Fruit fly (Drosophila melanogaster) whole organism, embryonic: ENCODE measurements around the gene AIMP2.

Experiments
- Ada2b ChIP-seq: fragments of 200-800 bp; sonication (Bioruptor generic); IDR thresholded peaks from 2 replicates; pipeline ENCODE4 v1.3.6; 2022; ENCODE audit warnings: missing biosample characterization, missing genetic modification characterization
- Atf-2 ChIP-seq: fragments of 200-800 bp; sonication (Bioruptor generic); optimal IDR thresholded peaks from 2 replicates; lab custom pipeline; 2016; ENCODE audit warnings: missing biosample characterization, missing genetic modification characterization
- Bteb2 ChIP-seq: fragments of 200-800 bp; sonication (Bioruptor generic); optimal IDR thresholded peaks from 2 replicates; lab custom pipeline; 2016; ENCODE audit warnings: missing biosample characterization, missing genetic modification characterization
- CG10565 ChIP-seq: fragments of 200-800 bp; sonication (Bioruptor generic); optimal IDR thresholded peaks from 3 replicates; lab custom pipeline; 2016; ENCODE audit warnings: missing biosample characterization, mild to moderate bottlenecking, missing genetic modification characterization
- CG10979 ChIP-seq: fragments of 200-800 bp; sonication (Bioruptor generic); optimal IDR thresholded peaks from 2 replicates; lab custom pipeline; 2018; ENCODE audit warnings: missing biosample characterization, mild to moderate bottlenecking, missing genetic modification characterization, moderate library complexity
- CG12391 ChIP-seq: fragments of 200-800 bp; sonication (Bioruptor generic); optimal IDR thresholded peaks from 3 replicates; lab custom pipeline; 2018; ENCODE audit warnings: missing biosample characterization, mild to moderate bottlenecking, missing genetic modification characterization, moderate library complexity
- CG13296 ChIP-seq: fragments of 200-800 bp; sonication (Bioruptor generic); optimal IDR thresholded peaks from 3 replicates; lab custom pipeline; 2018; ENCODE audit warnings: missing biosample characterization, mild to moderate bottlenecking, missing genetic modification characterization
- CG16863 ChIP-seq: fragments of 200-800 bp; sonication (Bioruptor generic); optimal IDR thresholded peaks from 3 replicates; lab custom pipeline; 2016; ENCODE audit warnings: missing biosample characterization, missing genetic modification characterization
- CG17385 ChIP-seq: fragments of 200-800 bp; sonication (Bioruptor generic); optimal IDR thresholded peaks from 3 replicates; lab custom pipeline; 2018; ENCODE audit warnings: missing biosample characterization, mild to moderate bottlenecking, missing genetic modification characterization
- CG1792 ChIP-seq: fragments of 200-800 bp; sonication (Bioruptor generic); optimal IDR thresholded peaks from 2 replicates; lab custom pipeline; 2016; ENCODE audit warnings: missing biosample characterization, missing genetic modification characterization
- CG18619 ChIP-seq: fragments of 200-800 bp; sonication (Bioruptor generic); optimal IDR thresholded peaks from 3 replicates; lab custom pipeline; 2017; ENCODE audit warnings: missing biosample characterization, mild to moderate bottlenecking, missing genetic modification characterization
- CG2678 ChIP-seq: fragments of 200-800 bp; sonication (Bioruptor generic); optimal IDR thresholded peaks from 3 replicates; lab custom pipeline; 2019; ENCODE audit warnings: missing biosample characterization, mild to moderate bottlenecking, missing genetic modification characterization, moderate library complexity
- CG2875 ChIP-seq: fragments of 200-800 bp; sonication (Bioruptor generic); optimal IDR thresholded peaks from 2 replicates; lab custom pipeline; 2017; ENCODE audit warnings: missing biosample characterization, mild to moderate bottlenecking, missing genetic modification characterization, missing genetic modification reagents
- CG2889 ChIP-seq: fragments of 200-800 bp; sonication (Bioruptor generic); IDR thresholded peaks from 3 replicates; pipeline ENCODE4 v1.3.6; 2022; ENCODE audit warnings: missing biosample characterization, missing genetic modification characterization
- CG3281 ChIP-seq: fragments of 200-800 bp; sonication (Bioruptor generic); optimal IDR thresholded peaks from 3 replicates; lab custom pipeline; 2017; ENCODE audit warnings: missing biosample characterization, mild to moderate bottlenecking, missing genetic modification characterization
- CG33557 ChIP-seq: fragments of 200-800 bp; sonication (Bioruptor generic); optimal IDR thresholded peaks from 2 replicates; lab custom pipeline; 2019; ENCODE audit warnings: missing biosample characterization, mild to moderate bottlenecking, missing genetic modification characterization, moderate library complexity
- CG3407 ChIP-seq: fragments of 200-800 bp; sonication (Bioruptor generic); optimal IDR thresholded peaks from 2 replicates; lab custom pipeline; 2018; ENCODE audit warnings: missing biosample characterization, mild to moderate bottlenecking, missing genetic modification characterization
- CG34422 ChIP-seq: fragments of 200-800 bp; sonication (Bioruptor generic); IDR thresholded peaks from 3 replicates; pipeline ENCODE4 v1.3.6; 2022; ENCODE audit warnings: missing biosample characterization, missing genetic modification characterization
- CG4424 ChIP-seq: fragments of 200-800 bp; sonication (Bioruptor generic); optimal IDR thresholded peaks from 3 replicates; lab custom pipeline; 2016; ENCODE audit warnings: missing biosample characterization, missing genetic modification characterization
- CG6683 ChIP-seq: fragments of 200-800 bp; sonication (Bioruptor generic); optimal IDR thresholded peaks from 2 replicates; lab custom pipeline; 2017; ENCODE audit warnings: missing biosample characterization, mild to moderate bottlenecking, missing genetic modification characterization, missing genetic modification reagents
- CG7271 ChIP-seq: fragments of 200-800 bp; sonication (Bioruptor generic); optimal IDR thresholded peaks from 2 replicates; lab custom pipeline; 2018; ENCODE audit warnings: missing biosample characterization, mild to moderate bottlenecking, missing genetic modification characterization, moderate library complexity
- CG7357 ChIP-seq: fragments of 200-800 bp; sonication (Bioruptor generic); IDR thresholded peaks from 3 replicates; pipeline ENCODE4 v1.3.6; 2022; ENCODE audit warnings: missing biosample characterization, missing genetic modification characterization
- CG9817 ChIP-seq: fragments of 200-800 bp; sonication (Bioruptor generic); optimal IDR thresholded peaks from 2 replicates; lab custom pipeline; 2018; ENCODE audit warnings: missing biosample characterization, mild to moderate bottlenecking, missing genetic modification characterization, moderate library complexity
- Dip2 ChIP-seq: fragments of 200-800 bp; sonication (Bioruptor generic); IDR thresholded peaks from 2 replicates; pipeline ENCODE4 v1.3.6; 2022; ENCODE audit warnings: missing biosample characterization, missing genetic modification characterization
- E2f1 ChIP-seq: fragments of 200-800 bp; sonication (Bioruptor generic); IDR thresholded peaks from 2 replicates; pipeline ENCODE4 v1.3.6; 2022; ENCODE audit warnings: missing biosample characterization, missing genetic modification characterization
- Hmr ChIP-seq: fragments of 200-800 bp; sonication (Bioruptor generic); optimal IDR thresholded peaks from 3 replicates; lab custom pipeline; 2017; ENCODE audit warnings: mild to moderate bottlenecking, missing biosample characterization, missing genetic modification reagents, missing genetic modification characterization
- Lpt ChIP-seq: fragments of >200 bp; optimal IDR thresholded peaks from 2 replicates; lab custom pipeline; 2018; ENCODE audit warnings: missing biosample characterization, missing genetic modification characterization
- Med ChIP-seq: fragments of 200-800 bp; sonication (Bioruptor generic); peaks from one replicate; lab custom pipeline; 2016; ENCODE audit warnings: missing biosample characterization, missing genetic modification characterization, mild to moderate bottlenecking, inconsistent platforms, moderate library complexity
- NfI ChIP-seq: fragments of 200-800 bp; sonication (Bioruptor generic); optimal IDR thresholded peaks from 3 replicates; lab custom pipeline; 2018; ENCODE audit warnings: missing biosample characterization, mild to moderate bottlenecking, missing genetic modification characterization, moderate library complexity
- TFAM ChIP-seq: fragments of 200-800 bp; sonication (Bioruptor generic); optimal IDR thresholded peaks from 2 replicates; lab custom pipeline; 2017; ENCODE audit warnings: missing biosample characterization, missing genetic modification characterization, inconsistent platforms
- Vsx1 ChIP-seq: fragments of 200-800 bp; sonication (Bioruptor generic); optimal IDR thresholded peaks from 2 replicates; lab custom pipeline; 2017; ENCODE audit warnings: missing biosample characterization, mild to moderate bottlenecking, missing genetic modification characterization, missing genetic modification reagents
- abd-A ChIP-seq: fragments of 200-800 bp; sonication (Bioruptor generic); optimal IDR thresholded peaks from 3 replicates; lab custom pipeline; 2019; ENCODE audit warnings: missing biosample characterization, mild to moderate bottlenecking, missing genetic modification characterization, moderate library complexity
- crol ChIP-seq: fragments of 200-800 bp; sonication (Bioruptor generic); IDR thresholded peaks from 2 replicates; pipeline ENCODE4 v1.3.6; 2022; ENCODE audit warnings: missing biosample characterization, missing genetic modification characterization
- disco-r ChIP-seq: fragments of 200-800 bp; sonication (Bioruptor generic); optimal IDR thresholded peaks from 2 replicates; lab custom pipeline; 2016; ENCODE audit warnings: missing biosample characterization, missing genetic modification characterization
- en ChIP-seq: fragments of 200-800 bp; sonication (Bioruptor generic); optimal IDR thresholded peaks from 2 replicates; lab custom pipeline; 2016; ENCODE audit warnings: missing biosample characterization, missing genetic modification characterization
- ewg ChIP-seq: fragments of 200-800 bp; sonication (Bioruptor generic); optimal IDR thresholded peaks from 3 replicates; lab custom pipeline; 2017; ENCODE audit warnings: mild to moderate bottlenecking, missing biosample characterization, missing genetic modification reagents, missing genetic modification characterization
- eyg ChIP-seq: fragments of 200-800 bp; sonication (Bioruptor generic); optimal IDR thresholded peaks from 3 replicates; lab custom pipeline; 2016; ENCODE audit warnings: missing biosample characterization, missing genetic modification characterization
- klu ChIP-seq: fragments of 200-800 bp; sonication (Bioruptor generic); IDR thresholded peaks from 2 replicates; pipeline ENCODE4 v1.3.6; 2022; ENCODE audit warnings: missing biosample characterization, missing genetic modification characterization
- lola ChIP-seq, 3 experiments: fragments of >200 bp in 2 of 3; fragments of 200-800 bp in 1 of 3; sonication (Bioruptor generic) in 1 of 3; optimal IDR thresholded peaks; 2 replicates each; lab custom pipeline; 2017 to 2019; ENCODE audit warnings: missing biosample characterization in 3 of 3, missing genetic modification characterization in 3 of 3, mild to moderate bottlenecking in 1 of 3, moderate library complexity in 1 of 3
- luna ChIP-seq: fragments of 200-800 bp; sonication (Bioruptor generic); optimal IDR thresholded peaks from 2 replicates; lab custom pipeline; 2016; ENCODE audit warnings: missing biosample characterization, missing genetic modification characterization
- nerfin-1 ChIP-seq: fragments of 200-800 bp; sonication (Bioruptor generic); optimal IDR thresholded peaks from 3 replicates; lab custom pipeline; 2019; ENCODE audit warnings: missing biosample characterization, mild to moderate bottlenecking, missing genetic modification characterization, moderate library complexity
- nerfin-2 ChIP-seq: fragments of 200-800 bp; sonication (Bioruptor generic); IDR thresholded peaks from 2 replicates; pipeline ENCODE4 v1.3.6; 2022; ENCODE audit warnings: missing biosample characterization, missing genetic modification characterization; ENCODE audit not compliant: partially characterized antibody
- nmo ChIP-seq: fragments of 200-800 bp; sonication (Bioruptor generic); optimal IDR thresholded peaks from 2 replicates; lab custom pipeline; 2018; ENCODE audit warnings: missing biosample characterization, mild to moderate bottlenecking, missing genetic modification characterization, moderate library complexity
- org-1 ChIP-seq: fragments of 200-800 bp; sonication (Bioruptor generic); optimal IDR thresholded peaks from 2 replicates; lab custom pipeline; 2017; ENCODE audit warnings: missing biosample characterization, missing genetic modification characterization
- prd ChIP-seq, 3 experiments: fragments of >200 bp in 2 of 3; fragments of 200-800 bp in 1 of 3; sonication (Bioruptor generic) in 1 of 3; optimal IDR thresholded peaks in 2 of 3; IDR thresholded peaks in 1 of 3; 2 replicates in 2 of 3; 3 replicates in 1 of 3; pipeline versions ENCODE4 v1.3.6 to Lab custom; 2017 to 2022; ENCODE audit warnings: missing biosample characterization in 1 of 3, missing genetic modification characterization in 1 of 3
- row ChIP-seq: fragments of 200-800 bp; sonication (Bioruptor generic); IDR thresholded peaks from 3 replicates; pipeline ENCODE4 v1.3.6; 2022; ENCODE audit warnings: missing biosample characterization, missing genetic modification characterization
- tx ChIP-seq: fragments of 200-800 bp; sonication (Bioruptor generic); optimal IDR thresholded peaks from 2 replicates; lab custom pipeline; 2016; ENCODE audit warnings: missing biosample characterization, missing genetic modification characterization
- wdn ChIP-seq: fragments of 200-800 bp; sonication (Bioruptor generic); IDR thresholded peaks from 2 replicates; pipeline ENCODE4 v1.3.6; 2022; ENCODE audit warnings: missing biosample characterization, missing genetic modification characterization
- yki ChIP-seq: fragments of >200 bp; optimal IDR thresholded peaks from 3 replicates; lab custom pipeline; 2018

Gene AIMP2

DNA sequence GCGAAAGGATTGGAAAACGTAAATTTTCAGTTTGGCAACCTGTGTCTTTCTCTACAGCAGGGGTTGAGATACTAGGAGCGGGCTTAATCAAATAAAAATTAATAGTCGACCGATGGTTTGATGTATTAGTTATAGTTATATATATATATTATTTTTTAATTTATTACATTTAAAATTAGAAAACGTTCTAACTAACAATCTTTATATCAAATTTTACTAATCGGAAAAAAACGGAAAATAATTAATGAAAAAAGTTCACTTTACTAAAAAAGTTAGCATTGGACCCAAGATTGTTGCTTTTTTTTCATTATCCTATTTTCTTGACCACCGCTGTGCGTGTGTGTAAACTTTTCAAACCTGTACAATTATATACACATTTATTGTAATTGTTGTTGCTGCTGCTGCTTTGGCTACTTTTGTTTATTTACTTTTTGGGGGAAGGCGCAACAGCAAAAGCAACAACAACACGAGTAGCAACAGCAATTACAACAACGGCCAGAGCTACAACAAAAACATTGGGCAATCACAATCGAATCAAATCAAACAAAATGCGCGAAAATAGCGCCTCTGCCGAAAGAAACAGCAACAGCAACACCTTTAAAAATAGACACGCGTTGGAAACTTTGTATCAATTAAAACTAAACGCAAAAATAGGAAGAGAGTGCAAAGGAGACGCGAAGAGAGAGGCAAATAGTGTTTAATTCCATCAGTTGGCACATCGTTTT is 9.3 kb downstream of the AIMP2 start (continued):
- TF ChIP-seq Med (GFP tag; lab: Kevin White, UChicago) (peak; percentile 84), CG34422 (GFP tag; lab: Robert Waterston, UW) (no peak), CG10565 (GFP tag; lab: Kevin White, UChicago) (no peak), CG7271 (tag; lab: Kevin White, UChicago) (peak; percentile 31), crol (GFP tag; lab: Robert Waterston, UW) (no peak), CG2875 (no peak), lola (GFP tag; optimal IDR thresholded peaks at IDR 0.05; lab: Kevin White, UChicago) (peak in 1 of 3 experiments; percentile 29), abd-A (tag; lab: Kevin White, UChicago) (no peak), CG10979 (peak; percentile 59), Bteb2 (GFP tag; lab: Kevin White, UChicago) (no peak), row (GFP tag; lab: Robert Waterston, UW) (peak; percentile 58), CG1792 (GFP tag; lab: Kevin White, UChicago) (no peak), CG13296 (GFP tag; lab: Kevin White, UChicago) (peak; percentile 74), CG2889 (GFP tag; lab: Robert Waterston, UW) (0 out of 3 replicates have a peak, but pooled peaks have one; percentile 18), org-1 (GFP tag; lab: Kevin White, UChicago) (peak; percentile 15), prd (optimal IDR thresholded peaks at IDR 0.05; lab: Kevin White, UChicago) (no peak), prd (GFP tag; IDR thresholded peaks at IDR 0.05; lab: Robert Waterston, UW) (peak; percentile 46; the same call in 2 of the 3 replicates), CG7357 (GFP tag; lab: Robert Waterston, UW) (no peak), CG33557 (GFP tag; lab: Kevin White, UChicago) (no peak), CG12391 (tag; lab: Kevin White, UChicago) (peak; percentile 72), nmo (GFP tag; lab: Kevin White, UChicago) (peak; percentile 73), yki (no peak), nerfin-1 (tag; lab: Kevin White, UChicago) (peak; percentile 24), wdn (GFP tag; lab: Robert Waterston, UW) (no peak), TFAM (GFP tag; lab: Kevin White, UChicago) (no peak), Ada2b (GFP tag; lab: Robert Waterston, UW) (0 out of 2 replicates have a peak, but pooled peaks have one; percentile 17), CG18619 (GFP tag; lab: Kevin White, UChicago) (peak; percentile 68), NfI (peak; percentile 46), Dip2 (GFP tag; lab: Robert Waterston, UW) (no peak), tx (no peak), Hmr (GFP tag; lab: Kevin White, UChicago) (peak; percentile 50), klu (no peak; the same call in 1 of the 2 replicates), CG16863 (GFP tag; lab: Kevin White, UChicago) (peak; percentile 1), Vsx1 (GFP tag; lab: Kevin White, UChicago) (peak; percentile 34), Atf-2 (GFP tag; lab: Kevin White, UChicago) (no peak), luna (GFP tag; lab: Kevin White, UChicago) (no peak), ewg (peak; percentile 4), nerfin-2 (GFP tag; lab: Robert Waterston, UW) (no peak), CG4424 (GFP tag; lab: Kevin White, UChicago) (peak; percentile 20), CG3407 (peak; percentile 18), CG6683 (GFP tag; lab: Kevin White, UChicago) (peak; percentile 45), CG3281 (GFP tag; lab: Kevin White, UChicago) (peak; percentile 75), disco-r (GFP tag; lab: Kevin White, UChicago) (no peak), CG2678 (peak; percentile 80), CG17385 (GFP tag; lab: Kevin White, UChicago) (peak; percentile 52), eyg (GFP tag; lab: Kevin White, UChicago) (no peak), en (GFP tag; lab: Kevin White, UChicago) (no peak), CG9817 (tag; lab: Kevin White, UChicago) (peak; percentile 19), E2f1 (GFP tag; lab: Robert Waterston, UW) (no peak), Lpt (no peak)
